Worm (Caenorhabditis elegans): ENCODE measurements around the gene Y62H9A.13.

Gene Y62H9A.13

ce11 chrX:11906626-11907025 lies 10.2 kb upstream of the Y62H9A.13 start:
- no peak for TF ChIP-seq zfh-2 (GFP tag; conservative IDR thresholded peaks at IDR 0.05)
- no peak for TF ChIP-seq B0261.1 (tag; optimal IDR thresholded peaks at IDR 0.05)
- no peak for TF ChIP-seq ztf-25 (GFP tag; IDR thresholded peaks at IDR 0.05)
- no peak for TF ChIP-seq him-1 (tag; optimal IDR thresholded peaks at IDR 0.05)
- TF ChIP-seq ztf-3 (GFP tag; optimal IDR thresholded peaks at IDR 0.05): no peak
- TF ChIP-seq B0336.3 (GFP tag; IDR thresholded peaks at IDR 0.05): no peak
- no peak for TF ChIP-seq tbp1 (GFP tag; optimal IDR thresholded peaks at IDR 0.05)
- TF ChIP-seq ztf-26 (tag; optimal IDR thresholded peaks at IDR 0.05): no peak
- no peak for TF ChIP-seq egl-44 (GFP tag; IDR thresholded peaks at IDR 0.05)
- no peak for TF ChIP-seq egrh-3 (GFP tag; IDR thresholded peaks at IDR 0.05)
- TF ChIP-seq hlh-12 (tag; optimal IDR thresholded peaks at IDR 0.05): no peak
- no peak for TF ChIP-seq dpff-1 (tag; optimal IDR thresholded peaks at IDR 0.05)
- no peak for TF ChIP-seq D2030.7 (GFP tag; IDR thresholded peaks at IDR 0.05)
- TF ChIP-seq atf-7 (tag; optimal IDR thresholded peaks at IDR 0.05): no peak
- TF ChIP-seq ztf-22 (GFP tag; optimal IDR thresholded peaks at IDR 0.05): no peak
- TF ChIP-seq rcor-1 (GFP tag; IDR thresholded peaks at IDR 0.05): no peak

ce11 chrX:11907263-11907662 lies 9.5 kb upstream of the Y62H9A.13 start, which contains the start of gene Y62H9A.11:
Y62H9A.11 (minus strand) TSS chrX:11907363.
- TF ChIP-seq pha-4 (tag; optimal IDR thresholded peaks at IDR 0.05) (no peak), gei-17 (GFP tag; optimal IDR thresholded peaks at IDR 0.05) (no peak), lin-40 (tag; optimal IDR thresholded peaks at IDR 0.05) (no peak), repo-1 (tag; optimal IDR thresholded peaks at IDR 0.05) (no peak), F52B5.7 (tag; optimal IDR thresholded peaks at IDR 0.05) (no peak), K11D2.4 (GFP tag; IDR thresholded peaks at IDR 0.05) (no peak), rpc-1 (optimal IDR thresholded peaks at IDR 0.05) (no peak), rpc-1 (tag; optimal IDR thresholded peaks at IDR 0.05) (no peak), zim-3 (tag; optimal IDR thresholded peaks at IDR 0.05) (no peak), atf-7 (tag; optimal IDR thresholded peaks at IDR 0.05) (no peak), tlf-1 (GFP tag; optimal IDR thresholded peaks at IDR 0.05) (no peak), lsy-27 (tag; optimal IDR thresholded peaks at IDR 0.05; ENCODE audit: borderline replicate concordance, insufficient read depth) (no peak), dpff-1 (tag; optimal IDR thresholded peaks at IDR 0.05) (no peak), sdz-38 (tag; optimal IDR thresholded peaks at IDR 0.05) (no peak), snpc-4 (GFP tag; optimal IDR thresholded peaks at IDR 0.05) (no peak), snpc-4 (tag; optimal IDR thresholded peaks at IDR 0.05) (no peak), cebp-2 (GFP tag; IDR thresholded peaks at IDR 0.05) (no peak), hsf-1 (GFP tag; IDR thresholded peaks at IDR 0.05) (no peak)

ce11 chrX:11908226-11908625 lies 8.6 kb upstream of the Y62H9A.13 start:
- TF ChIP-seq Y95B8A.8 (GFP tag; IDR thresholded peaks at IDR 0.05) (no peak), nhr-120 (GFP tag; IDR thresholded peaks at IDR 0.05) (no peak), F49E8.2 (tag; optimal IDR thresholded peaks at IDR 0.05; ENCODE audit: insufficient read depth) (no peak), Y67H2A.10 (GFP tag; conservative IDR thresholded peaks at IDR 0.05) (no peak), hlh-26 (GFP tag; conservative IDR thresholded peaks at IDR 0.05) (no peak), C06A6.2 (GFP tag; conservative IDR thresholded peaks at IDR 0.05) (no peak), mcd-1 (GFP tag; IDR thresholded peaks at IDR 0.05) (no peak), gei-17 (GFP tag; optimal IDR thresholded peaks at IDR 0.05) (no peak), madf-6 (GFP tag; IDR thresholded peaks at IDR 0.05) (no peak), D2030.7 (GFP tag; IDR thresholded peaks at IDR 0.05) (no peak), ztf-6 (GFP tag; IDR thresholded peaks at IDR 0.05) (no peak), pbrm-1 (GFP tag; IDR thresholded peaks at IDR 0.05) (no peak), attf-5 (GFP tag; optimal IDR thresholded peaks at IDR 0.05) (no peak), B0019.2 (GFP tag; conservative IDR thresholded peaks at IDR 0.05) (no peak), F23B12.7 (tag; optimal IDR thresholded peaks at IDR 0.05; ENCODE audit: insufficient read depth) (no peak), ama-1 (optimal IDR thresholded peaks at IDR 0.05) (no peak), ama-1 (GFP tag; optimal IDR thresholded peaks at IDR 0.05) (no peak), C17E4.6 (GFP tag; IDR thresholded peaks at IDR 0.05) (no peak), xnd-1 (tag; optimal IDR thresholded peaks at IDR 0.05) (no peak), nfya-1 (tag; optimal IDR thresholded peaks at IDR 0.05; ENCODE audit: borderline replicate concordance, insufficient read depth) (no peak)

Measured in whole organism, young adult.